Fruit fly (Drosophila melanogaster) whole organism, embryonic: ENCODE measurements around the gene CG7333.
A peak's percentile ranks its signal among the peaks of the same experiment; 100 is the strongest.

Source experiments
- Blimp-1 ChIP-seq: fragments of 200-800 bp; sonication (Bioruptor generic); optimal IDR thresholded peaks from 3 replicates; lab custom pipeline; 2018; ENCODE audit warnings: missing biosample characterization, missing genetic modification characterization, mild to moderate bottlenecking, moderate library complexity, missing genetic modification reagents
- CG11695 ChIP-seq: fragments of 200-800 bp; sonication (Bioruptor generic); IDR thresholded peaks from 3 replicates; pipeline ENCODE4 v1.3.6; 2022; ENCODE audit warnings: missing biosample characterization, missing genetic modification characterization
- CG14441 ChIP-seq: fragments of 200-800 bp; sonication (Bioruptor generic); IDR thresholded peaks from 2 replicates; pipeline ENCODE4 v1.3.6; 2022; ENCODE audit warnings: missing biosample characterization, missing genetic modification characterization
- CG1647 ChIP-seq: fragments of 200-800 bp; sonication (Bioruptor generic); optimal IDR thresholded peaks from 3 replicates; lab custom pipeline; 2016; ENCODE audit warnings: missing biosample characterization, missing genetic modification characterization
- CG16863 ChIP-seq: fragments of 200-800 bp; sonication (Bioruptor generic); optimal IDR thresholded peaks from 3 replicates; lab custom pipeline; 2016; ENCODE audit warnings: missing biosample characterization, missing genetic modification characterization
- CG17361 ChIP-seq: fragments of 200-800 bp; sonication (Bioruptor generic); IDR thresholded peaks from 3 replicates; pipeline ENCODE4 v1.3.6; 2022; ENCODE audit warnings: missing biosample characterization, missing genetic modification characterization
- CG1792 ChIP-seq: fragments of 200-800 bp; sonication (Bioruptor generic); optimal IDR thresholded peaks from 2 replicates; lab custom pipeline; 2016; ENCODE audit warnings: missing biosample characterization, missing genetic modification characterization
- CG2120 ChIP-seq: fragments of 200-800 bp; sonication (Bioruptor generic); optimal IDR thresholded peaks from 3 replicates; lab custom pipeline; 2016; ENCODE audit warnings: missing biosample characterization, missing genetic modification characterization
- CG2202 ChIP-seq: fragments of 200-800 bp; sonication (Bioruptor generic); optimal IDR thresholded peaks from 2 replicates; lab custom pipeline; 2018; ENCODE audit warnings: missing biosample characterization, mild to moderate bottlenecking, missing genetic modification characterization
- CG2678 ChIP-seq: fragments of 200-800 bp; sonication (Bioruptor generic); optimal IDR thresholded peaks from 3 replicates; lab custom pipeline; 2019; ENCODE audit warnings: missing biosample characterization, mild to moderate bottlenecking, missing genetic modification characterization, moderate library complexity
- CG2712 ChIP-seq: fragments of 200-800 bp; optimal IDR thresholded peaks from 3 replicates; lab custom pipeline; 2019; ENCODE audit warnings: missing biosample characterization, mild to moderate bottlenecking, missing genetic modification characterization, moderate library complexity
- CG2875 ChIP-seq: fragments of 200-800 bp; sonication (Bioruptor generic); optimal IDR thresholded peaks from 2 replicates; lab custom pipeline; 2017; ENCODE audit warnings: missing biosample characterization, mild to moderate bottlenecking, missing genetic modification characterization, missing genetic modification reagents
- CG33213 ChIP-seq: fragments of 200-800 bp; sonication (Bioruptor generic); optimal IDR thresholded peaks from 3 replicates; lab custom pipeline; 2016; ENCODE audit warnings: missing biosample characterization, missing genetic modification characterization
- CG4404 ChIP-seq: fragments of 200-800 bp; sonication (Bioruptor generic); IDR thresholded peaks from 2 replicates; pipeline ENCODE4 v1.3.6; 2022; ENCODE audit warnings: missing biosample characterization, missing genetic modification characterization
- CG4707 ChIP-seq: fragments of 200-800 bp; sonication (Bioruptor generic); optimal IDR thresholded peaks from 2 replicates; lab custom pipeline; 2018; ENCODE audit warnings: missing biosample characterization, mild to moderate bottlenecking, missing genetic modification characterization, moderate library complexity
- CG4730 ChIP-seq: fragments of 200-800 bp; sonication (Bioruptor generic); IDR thresholded peaks from 2 replicates; pipeline ENCODE4 v1.3.6; 2022; ENCODE audit warnings: missing biosample characterization, missing genetic modification characterization
- CG6272 ChIP-seq: fragments of 200-800 bp; sonication (Bioruptor generic); IDR thresholded peaks from 2 replicates; pipeline ENCODE4 v1.3.6; 2022; ENCODE audit warnings: missing biosample characterization, missing genetic modification characterization
- CG6654 ChIP-seq: fragments of 200-800 bp; sonication (Bioruptor generic); optimal IDR thresholded peaks from 2 replicates; lab custom pipeline; 2017; ENCODE audit warnings: missing biosample characterization, mild to moderate bottlenecking, missing genetic modification characterization
- CG7963 ChIP-seq: fragments of 200-800 bp; sonication (Bioruptor generic); IDR thresholded peaks from 3 replicates; pipeline ENCODE4 v1.3.6; 2022; ENCODE audit warnings: missing biosample characterization, missing genetic modification characterization; ENCODE audit not compliant: partially characterized antibody
- CTCF ChIP-seq: fragments of 200-800 bp; sonication (Bioruptor generic); optimal IDR thresholded peaks from 2 replicates; lab custom pipeline; 2017; ENCODE audit warnings: missing biosample characterization, mild to moderate bottlenecking, missing genetic modification characterization, moderate library complexity
- Dbx ChIP-seq: fragments of 200-800 bp; sonication (Bioruptor generic); IDR thresholded peaks from 3 replicates; pipeline ENCODE4 v1.3.6; 2022; ENCODE audit warnings: missing biosample characterization, missing genetic modification characterization
- Dfd ChIP-seq, 2 experiments: fragments of >200 bp; optimal IDR thresholded peaks; 2 replicates each; lab custom pipeline; 2017; ENCODE audit warnings: missing biosample characterization in 2 of 2, missing genetic modification characterization in 2 of 2
- E2f2 ChIP-seq: fragments of 200-800 bp; sonication (Bioruptor generic); IDR thresholded peaks from 2 replicates; pipeline ENCODE4 v1.3.6; 2022; ENCODE audit warnings: missing biosample characterization, missing genetic modification characterization
- H2.0 ChIP-seq: fragments of 200-800 bp; sonication (Bioruptor generic); IDR thresholded peaks from 2 replicates; pipeline ENCODE4 v1.3.6; 2022; ENCODE audit warnings: missing biosample characterization, missing genetic modification characterization
- Hey ChIP-seq: fragments of 200-800 bp; sonication (Bioruptor generic); optimal IDR thresholded peaks from 3 replicates; lab custom pipeline; 2018; ENCODE audit warnings: missing biosample characterization, mild to moderate bottlenecking, missing genetic modification characterization
- Mes4 ChIP-seq: fragments of 200-800 bp; sonication (Bioruptor generic); optimal IDR thresholded peaks from 2 replicates; lab custom pipeline; 2016; ENCODE audit warnings: missing biosample characterization, missing genetic modification characterization
- NFAT ChIP-seq: fragments of 200-800 bp; sonication (Bioruptor generic); IDR thresholded peaks from 2 replicates; pipeline ENCODE4 v1.3.6; 2022; ENCODE audit warnings: missing biosample characterization, missing genetic modification characterization
- Neu2 ChIP-seq: fragments of 200-800 bp; sonication (Bioruptor generic); optimal IDR thresholded peaks from 3 replicates; lab custom pipeline; 2016; ENCODE audit warnings: missing biosample characterization, missing genetic modification characterization, borderline replicate concordance
- Nf-YA ChIP-seq: fragments of 200-800 bp; sonication (Bioruptor generic); IDR thresholded peaks from 2 replicates; pipeline ENCODE4 v1.3.6; 2022; ENCODE audit warnings: missing biosample characterization, missing genetic modification characterization
- PHDP ChIP-seq: fragments of 200-800 bp; sonication (Bioruptor generic); optimal IDR thresholded peaks from 3 replicates; lab custom pipeline; 2018; ENCODE audit warnings: missing biosample characterization, mild to moderate bottlenecking, missing genetic modification characterization, moderate library complexity
- Pdp1 ChIP-seq, 2 experiments: fragments of 200-800 bp; sonication (Bioruptor generic); optimal IDR thresholded peaks; 3 replicates each; lab custom pipeline; 2016; ENCODE audit warnings: missing biosample characterization in 2 of 2, missing genetic modification characterization in 2 of 2, mild to moderate bottlenecking in 1 of 2, moderate library complexity in 1 of 2
- Xbp1 ChIP-seq: fragments of 200-800 bp; sonication (Bioruptor generic); optimal IDR thresholded peaks from 3 replicates; lab custom pipeline; 2016; ENCODE audit warnings: missing biosample characterization, mild to moderate bottlenecking, missing genetic modification characterization
- bigmax ChIP-seq: fragments of 200-800 bp; sonication (Bioruptor generic); optimal IDR thresholded peaks from 2 replicates; lab custom pipeline; 2018; ENCODE audit warnings: missing biosample characterization, mild to moderate bottlenecking, missing genetic modification characterization
- cad ChIP-seq: fragments of >200 bp; optimal IDR thresholded peaks from 2 replicates; lab custom pipeline; 2017; ENCODE audit warnings: missing biosample characterization, missing genetic modification characterization
- caup ChIP-seq: fragments of 200-800 bp; sonication (Bioruptor generic); optimal IDR thresholded peaks from 3 replicates; lab custom pipeline; 2017; ENCODE audit warnings: missing biosample characterization, mild to moderate bottlenecking, missing genetic modification characterization, moderate library complexity; ENCODE audit not compliant: severe bottlenecking
- cg ChIP-seq: fragments of 200-800 bp; sonication (Bioruptor generic); optimal IDR thresholded peaks from 3 replicates; lab custom pipeline; 2019; ENCODE audit warnings: missing biosample characterization, mild to moderate bottlenecking, missing genetic modification characterization, moderate library complexity
- chif ChIP-seq, 2 experiments: fragments of 200-800 bp; sonication (Bioruptor generic); optimal IDR thresholded peaks; 3 replicates each; lab custom pipeline; 2016; ENCODE audit warnings: missing biosample characterization in 2 of 2, missing genetic modification characterization in 2 of 2
- croc ChIP-seq: fragments of 200-800 bp; sonication (Bioruptor generic); conservative IDR thresholded peaks from 3 replicates; pipeline ENCODE4 v1.3.6; 2022; ENCODE audit warnings: missing biosample characterization, missing genetic modification characterization
- crp ChIP-seq, 2 experiments: fragments of 200-800 bp; sonication (Bioruptor generic); optimal IDR thresholded peaks; 2 replicates in 1 of 2; 3 replicates in 1 of 2; lab custom pipeline; 2017; ENCODE audit warnings: missing biosample characterization in 2 of 2, missing genetic modification characterization in 2 of 2, mild to moderate bottlenecking in 1 of 2, moderate library complexity in 1 of 2
- eve ChIP-seq, 2 experiments: fragments of >200 bp; optimal IDR thresholded peaks; 2 replicates each; lab custom pipeline; 2017; ENCODE audit warnings: missing biosample characterization in 2 of 2, missing genetic modification characterization in 2 of 2
- ftz-f1 ChIP-seq: fragments of 200-800 bp; sonication (Bioruptor generic); optimal IDR thresholded peaks from 2 replicates; lab custom pipeline; 2016; ENCODE audit warnings: missing biosample characterization, missing genetic modification characterization
- gsb-n ChIP-seq: fragments of 200-800 bp; sonication (Bioruptor generic); optimal IDR thresholded peaks from 3 replicates; lab custom pipeline; 2018; ENCODE audit warnings: missing biosample characterization, mild to moderate bottlenecking, missing genetic modification characterization
- ken ChIP-seq: fragments of 200-800 bp; sonication (Bioruptor generic); IDR thresholded peaks from 3 replicates; pipeline ENCODE4 v1.3.6; 2022; ENCODE audit warnings: missing biosample characterization, missing genetic modification characterization
- schlank ChIP-seq: fragments of 200-800 bp; sonication (Bioruptor generic); optimal IDR thresholded peaks from 2 replicates; lab custom pipeline; 2018; ENCODE audit warnings: missing biosample characterization, mild to moderate bottlenecking, missing genetic modification characterization
- sd ChIP-seq: fragments of 200-800 bp; sonication (Bioruptor generic); optimal IDR thresholded peaks from 3 replicates; lab custom pipeline; 2018; ENCODE audit warnings: missing biosample characterization, mild to moderate bottlenecking, missing genetic modification characterization, moderate library complexity
- sim ChIP-seq: fragments of 200-800 bp; sonication (Bioruptor generic); IDR thresholded peaks from 2 replicates; pipeline ENCODE4 v1.3.6; 2022; ENCODE audit warnings: missing biosample characterization, missing genetic modification characterization
- sisA ChIP-seq: fragments of 200-800 bp; sonication (Bioruptor generic); IDR thresholded peaks from 2 replicates; pipeline ENCODE4 v1.3.6; 2022; ENCODE audit warnings: missing biosample characterization, missing genetic modification characterization
- slou ChIP-seq: fragments of 200-800 bp; sonication (Bioruptor generic); optimal IDR thresholded peaks from 3 replicates; lab custom pipeline; 2016; ENCODE audit warnings: missing biosample characterization, missing genetic modification characterization
- trem ChIP-seq: fragments of 200-800 bp; optimal IDR thresholded peaks from 3 replicates; lab custom pipeline; 2019; ENCODE audit warnings: missing biosample characterization, mild to moderate bottlenecking, missing genetic modification characterization, moderate library complexity
- vvl ChIP-seq: fragments of 200-800 bp; sonication (Bioruptor generic); IDR thresholded peaks from 2 replicates; pipeline ENCODE4 v1.3.6; 2022; ENCODE audit warnings: missing biosample characterization, missing genetic modification characterization
- zen ChIP-seq: fragments of 200-800 bp; sonication (Bioruptor generic); optimal IDR thresholded peaks from 3 replicates; lab custom pipeline; 2018; ENCODE audit warnings: missing biosample characterization, mild to moderate bottlenecking, missing genetic modification characterization, moderate library complexity

CG7333 gene

dm6 chr3R:19584818-19585217 is 15.6 kb upstream of the CG7333 start (continued):
- TF ChIP-seq CG6654 (GFP tag; lab: Kevin White, UChicago), result peak; percentile 44
- TF ChIP-seq CG2875 (GFP tag; lab: Kevin White, UChicago), result peak; percentile 95
- peak; percentile 55 for TF ChIP-seq E2f2 (GFP tag; lab: Robert Waterston, UW)
- no peak for TF ChIP-seq CG6272 (GFP tag; lab: Robert Waterston, UW)
- peak; percentile 65 for TF ChIP-seq bigmax (GFP tag; lab: Kevin White, UChicago)
- peak; percentile 85 for TF ChIP-seq Mes4 (GFP tag; lab: Kevin White, UChicago)
- TF ChIP-seq CG1647 (GFP tag; lab: Kevin White, UChicago), result peak; percentile 72
- peak; percentile 51 to 83 for TF ChIP-seq Pdp1 (GFP tag; optimal IDR thresholded peaks at IDR 0.05; lab: Kevin White, UChicago)
- no peak for TF ChIP-seq cad (GFP tag; lab: Kevin White, UChicago)
- peak; percentile 96 for TF ChIP-seq CG2202 (tag; lab: Kevin White, UChicago)
- TF ChIP-seq eve (GFP tag; optimal IDR thresholded peaks at IDR 0.05; lab: Kevin White, UChicago), result no peak
- TF ChIP-seq chif (GFP tag; optimal IDR thresholded peaks at IDR 0.05; lab: Kevin White, UChicago), result peak; percentile 77 to 81
- TF ChIP-seq sisA (GFP tag; lab: Robert Waterston, UW), result no peak
- TF ChIP-seq crp (GFP tag; optimal IDR thresholded peaks at IDR 0.05; lab: Kevin White, UChicago), result peak in 1 of 2 experiments; percentile 6
- TF ChIP-seq CG2678, result peak; percentile 85
- peak; percentile 82 for TF ChIP-seq CG1792
- peak; percentile 60; the same call in 2 of the 3 replicates for TF ChIP-seq CG11695 (GFP tag; lab: Robert Waterston, UW)
- TF ChIP-seq PHDP (tag; lab: Kevin White, UChicago), result peak; percentile 85
- peak; percentile 31; the same call in 1 of the 2 replicates for TF ChIP-seq CG14441
- TF ChIP-seq Dbx (GFP tag; lab: Robert Waterston, UW), result no peak
- peak; percentile 84 for TF ChIP-seq CG16863 (GFP tag; lab: Kevin White, UChicago)
- peak; percentile 44 for TF ChIP-seq schlank (tag; lab: Kevin White, UChicago)
- TF ChIP-seq sd (tag; lab: Kevin White, UChicago), result no peak
- TF ChIP-seq CG4404, result no peak
- peak; percentile 44; the same call in 2 of the 3 replicates for TF ChIP-seq croc (GFP tag; lab: Robert Waterston, UW)
- peak; percentile 67; the same call in 2 of the 3 replicates for TF ChIP-seq ken (GFP tag; lab: Robert Waterston, UW)
- TF ChIP-seq Nf-YA (GFP tag; lab: Robert Waterston, UW), result peak; percentile 75
- TF ChIP-seq CTCF (GFP tag; lab: Kevin White, UChicago), result peak; percentile 50
- no peak for TF ChIP-seq CG7963 (GFP tag; lab: Robert Waterston, UW)
- 0 out of 2 replicates have a peak, but pooled peaks have one; percentile 21 for TF ChIP-seq CG4730
- TF ChIP-seq vvl, result peak; percentile 66
- peak; percentile 92 for TF ChIP-seq CG4707 (GFP tag; lab: Kevin White, UChicago)
- TF ChIP-seq sim (GFP tag; lab: Robert Waterston, UW), result peak; percentile 78
- peak; percentile 81 for TF ChIP-seq caup
- peak; percentile 24 for TF ChIP-seq slou (GFP tag; lab: Kevin White, UChicago)
- peak; percentile 70 for TF ChIP-seq zen
- peak; percentile 17 for TF ChIP-seq ftz-f1 (GFP tag; lab: Kevin White, UChicago)
- peak; percentile 86 for TF ChIP-seq CG2712
- no peak; the same call in 2 of the 3 replicates for TF ChIP-seq CG17361 (GFP tag; lab: Robert Waterston, UW)
- TF ChIP-seq trem (tag; lab: Kevin White, UChicago), result peak; percentile 79
- TF ChIP-seq Neu2 (GFP tag; lab: Kevin White, UChicago), result peak; percentile 18
- TF ChIP-seq H2.0 (GFP tag; lab: Robert Waterston, UW), result peak; percentile 32; the same call in 1 of the 2 replicates
- peak; percentile 86 for TF ChIP-seq CG33213
- TF ChIP-seq gsb-n, result peak; percentile 93
- no peak for TF ChIP-seq cg
- TF ChIP-seq Xbp1 (GFP tag; lab: Kevin White, UChicago), result peak; percentile 51
- TF ChIP-seq Hey (tag; lab: Kevin White, UChicago), result peak; percentile 73
- TF ChIP-seq NFAT (GFP tag; lab: Robert Waterston, UW), result no peak
- no peak for TF ChIP-seq Dfd (GFP tag; optimal IDR thresholded peaks at IDR 0.05; lab: Kevin White, UChicago)
- peak; percentile 86 for TF ChIP-seq Blimp-1 (GFP tag; lab: Kevin White, UChicago)
- TF ChIP-seq CG2120 (GFP tag; lab: Kevin White, UChicago), result no peak
